Worm (Caenorhabditis elegans): Measurements from ENCODE around the gene rab-35.

rab-35 gene

DNA sequence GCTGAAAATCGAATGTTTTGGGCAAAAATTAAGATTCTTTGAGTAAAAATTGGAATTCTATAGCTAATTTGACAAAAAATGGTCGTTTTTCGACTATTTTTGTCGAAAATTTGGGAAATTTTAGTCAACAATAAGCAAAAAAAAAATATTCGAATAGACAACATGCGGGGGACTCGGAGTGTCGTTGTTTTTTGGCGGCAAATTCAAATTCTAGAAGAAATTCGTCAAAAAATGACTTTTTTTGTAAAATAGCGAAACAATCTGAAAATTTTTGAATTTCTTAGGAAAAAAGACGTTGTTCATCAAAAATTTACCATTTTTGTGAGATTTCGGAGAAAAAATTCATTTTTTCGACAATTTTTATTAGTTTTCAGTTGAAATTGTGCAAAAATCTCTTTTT, 27.7 kb downstream of the rab-35 start:
- TF ChIP-seq lin-35 (GFP tag; optimal IDR thresholded peaks at IDR 0.05), result peak in 1 of 2 experiments; percentile 39
- peak in 1 of 3 experiments; percentile 54 for TF ChIP-seq dpl-1 (GFP tag; optimal IDR thresholded peaks at IDR 0.05)
- peak; percentile 49 to 58 for TF ChIP-seq efl-1 (optimal IDR thresholded peaks at IDR 0.05)
- TF ChIP-seq efl-1 (GFP tag; optimal IDR thresholded peaks at IDR 0.05 in 1 of 2), result peak; percentile 46 to 95
- no peak for TF ChIP-seq hpl-2 (GFP tag; optimal IDR thresholded peaks at IDR 0.05)
- no peak for TF ChIP-seq unc-86 (tag; optimal IDR thresholded peaks at IDR 0.05)
- TF ChIP-seq mef-2 (tag; optimal IDR thresholded peaks at IDR 0.05), result no peak
- no peak for TF ChIP-seq nhr-77 (tag; optimal IDR thresholded peaks at IDR 0.05)

DNA sequence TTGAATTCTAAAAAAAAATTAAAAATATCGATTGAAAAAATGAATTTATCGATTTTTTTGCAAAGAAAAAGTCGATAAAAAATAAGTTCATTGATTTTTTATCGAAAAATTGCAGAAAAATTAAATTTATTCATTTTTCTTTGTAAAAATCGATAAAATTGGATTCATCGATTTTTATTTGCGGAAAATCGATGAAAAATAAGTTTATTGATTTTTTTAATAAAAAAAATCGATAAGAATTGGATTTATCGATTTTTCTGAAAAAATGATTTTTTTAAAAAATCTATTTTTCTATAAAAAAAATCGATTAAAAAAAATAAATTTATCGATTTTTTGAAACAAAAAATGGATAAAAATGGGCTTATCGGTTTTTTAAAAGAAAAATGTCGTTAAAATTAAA, 31.4 kb downstream of the rab-35 start:
- TF ChIP-seq ceh-90 (tag; optimal IDR thresholded peaks at IDR 0.05) (no peak), sptf-1 (tag; optimal IDR thresholded peaks at IDR 0.05) (no peak), Y116A8C.19 (tag; optimal IDR thresholded peaks at IDR 0.05; ENCODE audit: borderline replicate concordance) (no peak), nhr-85 (tag) (no peak), pax-3 (tag; optimal IDR thresholded peaks at IDR 0.05) (no peak), lir-3 (tag; optimal IDR thresholded peaks at IDR 0.05; ENCODE audit: poor library complexity) (no peak), dpl-1 (GFP tag; optimal IDR thresholded peaks at IDR 0.05) (no peak), ceh-63 (GFP tag; optimal IDR thresholded peaks at IDR 0.05) (no peak), lin-13 (GFP tag; optimal IDR thresholded peaks at IDR 0.05) (no peak), ceh-82 (tag; optimal IDR thresholded peaks at IDR 0.05) (no peak), nhr-76 (tag; optimal IDR thresholded peaks at IDR 0.05) (no peak), vab-15 (tag; optimal IDR thresholded peaks at IDR 0.05) (no peak), C16A3.4 (tag; optimal IDR thresholded peaks at IDR 0.05) (no peak), lsy-2 (tag; optimal IDR thresholded peaks at IDR 0.05) (no peak), hpl-2 (GFP tag; optimal IDR thresholded peaks at IDR 0.05) (no peak), snpc-4 (tag; optimal IDR thresholded peaks at IDR 0.05) (no peak), elt-3 (tag; optimal IDR thresholded peaks at IDR 0.05) (no peak), ceh-88 (GFP tag; IDR thresholded peaks at IDR 0.05) (no peak), pag-3 (tag; optimal IDR thresholded peaks at IDR 0.05; ENCODE audit: borderline replicate concordance, insufficient read depth) (no peak)

DNA sequence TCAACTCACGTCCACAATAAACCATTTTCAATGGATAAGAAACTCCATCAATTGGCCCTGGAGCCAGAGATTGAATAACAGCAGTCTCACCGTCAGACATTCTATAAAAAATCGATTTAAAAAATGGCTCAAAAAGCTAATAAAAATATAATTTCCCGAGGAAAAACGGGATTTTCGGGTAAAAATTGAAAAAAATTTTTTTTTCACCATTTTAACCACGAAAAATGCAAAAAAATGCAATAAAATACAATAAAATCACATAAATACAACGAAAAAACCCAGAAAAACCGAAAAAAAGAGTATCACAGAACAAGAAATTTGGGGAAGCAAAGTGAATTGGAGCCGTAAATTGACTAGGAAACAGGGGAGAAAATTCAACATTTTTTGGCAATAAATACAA, 32.5 kb downstream of the rab-35 start, which contains the start of gene Y47D3A.21:
TSS of gene Y47D3A.21 (minus strand) at position 101 of the 400 bp plus-strand sequence.
- TF ChIP-seq efl-1 (optimal IDR thresholded peaks at IDR 0.05), result no peak
- peak in 1 of 2 experiments; percentile 21 for TF ChIP-seq efl-1 (GFP tag; optimal IDR thresholded peaks at IDR 0.05 in 1 of 2)
- TF ChIP-seq hpl-2 (GFP tag; optimal IDR thresholded peaks at IDR 0.05), result no peak
- TF ChIP-seq ceh-88 (GFP tag; IDR thresholded peaks at IDR 0.05), result no peak
- TF ChIP-seq ets-5 (GFP tag; IDR thresholded peaks at IDR 0.05), result no peak
- no peak for TF ChIP-seq dsc-1 (tag; optimal IDR thresholded peaks at IDR 0.05)
- no peak for TF ChIP-seq sup-37 (GFP tag; optimal IDR thresholded peaks at IDR 0.05)
- no peak for TF ChIP-seq alr-1 (tag; optimal IDR thresholded peaks at IDR 0.05; ENCODE audit: borderline replicate concordance)
- no peak for TF ChIP-seq jun-1 (tag; optimal IDR thresholded peaks at IDR 0.05)

DNA sequence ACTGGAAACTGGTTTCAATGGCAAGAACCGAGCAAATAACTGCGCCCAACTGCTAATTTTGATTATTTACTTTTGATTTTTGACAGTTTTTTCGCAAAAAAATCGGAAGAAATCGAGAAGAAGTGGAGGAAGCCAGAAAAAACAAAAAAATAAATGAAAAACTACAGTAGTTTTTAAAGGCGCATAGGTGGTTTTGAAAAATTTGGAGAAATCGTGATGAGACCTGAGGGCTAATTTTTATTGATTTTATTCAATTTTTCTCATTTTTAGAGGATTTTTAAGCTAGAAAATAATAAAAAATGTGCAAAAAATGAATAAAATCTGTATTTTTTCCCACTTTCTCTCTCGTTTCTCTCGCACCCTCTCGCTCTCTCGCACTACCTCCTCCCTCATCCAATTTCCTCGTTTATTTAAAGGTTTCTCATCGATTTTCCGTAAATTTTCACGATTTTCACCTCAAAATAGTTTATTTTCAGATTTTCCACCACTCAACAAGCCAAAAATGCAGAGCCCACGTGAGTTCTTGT, 36.7 kb downstream of the rab-35 start, which contains the start of gene Y47D3A.20:
TSS of gene Y47D3A.20 (plus strand) at position 477 of the 527 bp plus-strand sequence.
- TF ChIP-seq efl-1 (optimal IDR thresholded peaks at IDR 0.05) (no peak), efl-1 (GFP tag; optimal IDR thresholded peaks at IDR 0.05 in 1 of 2) (peak in 1 of 2 experiments; percentile 24), ces-1 (GFP tag; optimal IDR thresholded peaks at IDR 0.05) (no peak), nhr-84 (tag; optimal IDR thresholded peaks at IDR 0.05) (no peak), lin-13 (GFP tag; optimal IDR thresholded peaks at IDR 0.05) (no peak)

DNA sequence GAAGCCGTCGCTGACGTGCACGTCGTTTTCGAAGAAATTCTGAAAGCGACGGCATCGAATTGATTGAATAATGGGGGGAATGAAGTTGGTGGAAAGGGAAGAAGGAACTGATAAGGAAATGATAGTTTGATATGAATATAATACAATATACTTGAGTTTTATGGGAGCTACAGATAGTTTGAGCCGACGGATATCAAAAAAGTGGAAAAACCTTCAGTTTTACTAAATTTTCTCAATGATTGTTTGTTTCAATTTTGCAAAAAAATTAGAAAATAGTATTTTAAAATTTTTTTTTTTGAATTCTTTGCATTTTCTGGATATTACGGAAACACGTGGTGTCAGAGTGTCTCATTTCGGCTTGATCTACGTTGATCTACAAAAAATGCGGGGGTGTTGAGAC, 40.6 kb downstream of the rab-35 start, which contains the start of gene obr-1:
TSS of gene obr-1 (minus strand) at position 101 of the 400 bp plus-strand sequence.
- TF ChIP-seq nhr-11 (tag; optimal IDR thresholded peaks at IDR 0.05) (no peak), ztf-11 (tag; optimal IDR thresholded peaks at IDR 0.05) (no peak), nhr-12 (tag; optimal IDR thresholded peaks at IDR 0.05) (no peak), aha-1 (tag; optimal IDR thresholded peaks at IDR 0.05) (no peak), alr-1 (tag; optimal IDR thresholded peaks at IDR 0.05; ENCODE audit: borderline replicate concordance) (no peak), unc-30 (tag; optimal IDR thresholded peaks at IDR 0.05) (no peak), nhr-71 (tag; optimal IDR thresholded peaks at IDR 0.05) (no peak), jun-1 (tag; optimal IDR thresholded peaks at IDR 0.05) (no peak), fkh-8 (tag; optimal IDR thresholded peaks at IDR 0.05) (no peak), sup-37 (GFP tag; optimal IDR thresholded peaks at IDR 0.05) (no peak), lsy-2 (tag; optimal IDR thresholded peaks at IDR 0.05) (no peak), blmp-1 (tag; optimal IDR thresholded peaks at IDR 0.05) (no peak), dpl-1 (GFP tag; optimal IDR thresholded peaks at IDR 0.05) (no peak), fkh-4 (tag; optimal IDR thresholded peaks at IDR 0.05; ENCODE audit: borderline replicate concordance) (no peak)
